Worm (Caenorhabditis elegans): ENCODE data around the gene nhr-95.

- TF ChIP-seq pha-4 (tag; optimal IDR thresholded peaks at IDR 0.05) (no peak), ceh-48 (tag; optimal IDR thresholded peaks at IDR 0.05) (no peak), npax-4 (tag; optimal IDR thresholded peaks at IDR 0.05) (no peak), ztf-16 (tag; optimal IDR thresholded peaks at IDR 0.05) (no peak), unc-55 (GFP tag; optimal IDR thresholded peaks at IDR 0.05) (no peak), elt-2 (tag; optimal IDR thresholded peaks at IDR 0.05) (no peak), hlh-13 (GFP tag; optimal IDR thresholded peaks at IDR 0.05) (no peak), pag-3 (tag; optimal IDR thresholded peaks at IDR 0.05; ENCODE audit: borderline replicate concordance) (no peak), T23F11.4 (GFP tag; optimal IDR thresholded peaks at IDR 0.05) (no peak), hlh-15 (tag; optimal IDR thresholded peaks at IDR 0.05) (no peak)
These were observed 24.4 kb downstream of the nhr-95 start for ce11 chrV:19058086-19058485.

All from whole organism, late embryonic.